Worm (Caenorhabditis elegans) whole organism, early embryonic: Measurements from ENCODE around the gene dhs-25.

ENCODE experiments used
- F13C5.2 ChIP-seq: sonication (generic microtip); optimal IDR thresholded peaks from 2 replicates; lab custom pipeline; 2017; ENCODE audit warnings: mild to moderate bottlenecking, missing genetic modification characterization, inconsistent platforms, missing compliant biosample characterization
- aly-1 ChIP-seq: sonication (generic microtip); optimal IDR thresholded peaks from 2 replicates; lab custom pipeline; 2016; ENCODE audit warnings: missing genetic modification characterization, missing compliant biosample characterization
- ama-1 ChIP-seq: fragments of 150-350 bp; optimal IDR thresholded peaks from 2 replicates; lab custom pipeline; 2014
- flt-1 ChIP-seq: fragments of 200-800 bp; sonication (Bioruptor generic); IDR thresholded peaks from 2 replicates; pipeline ENCODE4 v1.3.6; 2022; ENCODE audit warnings: missing genetic modification characterization, missing compliant biosample characterization
- hmbx-1 ChIP-seq: sonication (generic microtip); optimal IDR thresholded peaks from 2 replicates; lab custom pipeline; 2016; ENCODE audit warnings: mild to moderate bottlenecking, missing genetic modification characterization, missing compliant biosample characterization
- hnd-1 ChIP-seq: sonication (generic microtip); optimal IDR thresholded peaks from 2 replicates; lab custom pipeline; 2016; ENCODE audit warnings: missing genetic modification characterization, missing compliant biosample characterization
- tbx-11 ChIP-seq: fragments of 200-800 bp; sonication (Bioruptor generic); IDR thresholded peaks from 2 replicates; pipeline ENCODE4 v1.3.6; 2022; ENCODE audit warnings: missing genetic modification characterization, missing compliant biosample characterization
- tbx-37 ChIP-seq: fragments of 200-800 bp; sonication (Bioruptor generic); conservative IDR thresholded peaks from 2 replicates; pipeline ENCODE4 v1.3.6; 2022; ENCODE audit warnings: missing genetic modification reagents, missing genetic modification characterization, missing compliant biosample characterization

DNA sequence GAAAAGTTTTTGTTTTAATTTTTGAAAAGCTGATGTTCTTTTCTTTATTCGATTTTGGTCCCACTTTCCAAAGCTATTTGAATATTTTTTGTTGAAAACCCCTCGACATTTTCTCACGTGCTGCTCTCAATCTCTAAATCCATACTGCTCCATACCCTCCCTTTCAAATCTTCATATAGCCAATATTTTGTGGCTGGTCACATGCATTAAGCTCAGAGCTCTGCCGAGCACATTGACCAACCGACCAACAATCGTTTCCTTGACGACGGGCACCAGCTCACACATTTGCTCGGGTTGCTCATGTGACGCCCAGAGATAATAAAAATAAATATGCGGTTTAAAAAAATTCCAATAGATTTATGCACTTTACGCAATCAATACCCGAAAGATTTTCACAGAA, 47.4 kb upstream of the dhs-25 start:
- no peak for TF ChIP-seq tbx-11
- no peak for TF ChIP-seq ama-1
- TF ChIP-seq flt-1 (GFP tag; lab: Robert Waterston, UW) = no peak
- TF ChIP-seq F13C5.2 (tag; lab: Kevin White, UChicago) = no peak
- TF ChIP-seq hnd-1 = no peak
- no peak for TF ChIP-seq aly-1 (tag; lab: Kevin White, UChicago)
- no peak for TF ChIP-seq tbx-37 (GFP tag; lab: Robert Waterston, UW)
- no peak for TF ChIP-seq hmbx-1 (tag; lab: Kevin White, UChicago)
